Worm (Caenorhabditis elegans) whole organism, mixed stage, embryonic: ENCODE measurements around the gene ceh-37.

Experiments
- M03D4.4 ChIP-seq: sonication (generic microtip); optimal IDR thresholded peaks from 2 replicates; lab custom pipeline; 2017; ENCODE audit warnings: mild to moderate bottlenecking, missing genetic modification characterization, missing compliant biosample characterization
- bed-3 ChIP-seq: fragments of 200-800 bp; sonication (Bioruptor generic); optimal IDR thresholded peaks from 3 replicates; lab custom pipeline; 2018; ENCODE audit warnings: mild to moderate bottlenecking, missing genetic modification characterization, moderate library complexity, missing compliant biosample characterization
- blmp-1 ChIP-seq: fragments of 150-350 bp; optimal IDR thresholded peaks from 2 replicates; lab custom pipeline; 2014; ENCODE audit warnings: missing biosample characterization, missing genetic modification characterization
- ceh-43 ChIP-seq: fragments of 200-800 bp; sonication (Bioruptor generic); optimal IDR thresholded peaks from 2 replicates; lab custom pipeline; 2018; ENCODE audit warnings: mild to moderate bottlenecking, missing genetic modification characterization, moderate library complexity, missing compliant biosample characterization
- ceh-83 ChIP-seq: fragments of 200-800 bp; sonication (Bioruptor generic); optimal IDR thresholded peaks from 2 replicates; lab custom pipeline; 2018; ENCODE audit warnings: mild to moderate bottlenecking, missing genetic modification characterization, missing compliant biosample characterization
- ces-1 ChIP-seq: fragments of 150-350 bp; optimal IDR thresholded peaks from 2 replicates; lab custom pipeline; 2014; ENCODE audit warnings: missing biosample characterization, missing genetic modification reagents, missing genetic modification characterization
- cnd-1 ChIP-seq: fragments of 200-800 bp; sonication (Bioruptor generic); optimal IDR thresholded peaks from 2 replicates; lab custom pipeline; 2018; ENCODE audit warnings: mild to moderate bottlenecking, missing genetic modification characterization, missing compliant biosample characterization
- drap-1 ChIP-seq: fragments of 200-800 bp; sonication (Bioruptor generic); optimal IDR thresholded peaks from 3 replicates; lab custom pipeline; 2018; ENCODE audit warnings: mild to moderate bottlenecking, missing genetic modification characterization, missing compliant biosample characterization
- elt-1 ChIP-seq: sonication (generic microtip); optimal IDR thresholded peaks from 2 replicates; lab custom pipeline; 2017; ENCODE audit warnings: missing genetic modification characterization, mild to moderate bottlenecking, missing compliant biosample characterization, antibody characterized with exemption, moderate library complexity, borderline replicate concordance; ENCODE audit not compliant: insufficient read depth
- elt-3 ChIP-seq: fragments of 150-350 bp; optimal IDR thresholded peaks from 2 replicates; lab custom pipeline; 2014; ENCODE audit warnings: missing biosample characterization, missing genetic modification characterization
- flh-1 ChIP-seq: fragments of 200-800 bp; sonication (Bioruptor generic); optimal IDR thresholded peaks from 2 replicates; lab custom pipeline; 2018; ENCODE audit warnings: mild to moderate bottlenecking, missing genetic modification characterization, moderate library complexity, missing compliant biosample characterization
- ham-2 ChIP-seq: fragments of 200-800 bp; sonication (Bioruptor generic); optimal IDR thresholded peaks from 2 replicates; lab custom pipeline; 2018; ENCODE audit warnings: mild to moderate bottlenecking, missing genetic modification characterization, missing compliant biosample characterization
- hlh-1 ChIP-seq: fragments of 150-350 bp; optimal IDR thresholded peaks from 2 replicates; lab custom pipeline; 2014; ENCODE audit warnings: missing biosample characterization, missing genetic modification reagents, missing genetic modification characterization
- lin-13 ChIP-seq: fragments of 150-350 bp; optimal IDR thresholded peaks from 2 replicates; lab custom pipeline; 2014; ENCODE audit warnings: missing biosample characterization, missing genetic modification characterization
- lin-32 ChIP-seq: fragments of 200-800 bp; sonication (Bioruptor generic); optimal IDR thresholded peaks from 2 replicates; lab custom pipeline; 2018; ENCODE audit warnings: mild to moderate bottlenecking, missing genetic modification characterization, missing compliant biosample characterization
- lsy-2 ChIP-seq: fragments of 150-350 bp; optimal IDR thresholded peaks from 2 replicates; lab custom pipeline; 2014; ENCODE audit warnings: missing biosample characterization, missing genetic modification characterization
- mab-5 ChIP-seq: fragments of 150-350 bp; optimal IDR thresholded peaks from 2 replicates; lab custom pipeline; 2014; ENCODE audit warnings: missing biosample characterization, missing genetic modification characterization
- mep-1 ChIP-seq: fragments of 150-350 bp; optimal IDR thresholded peaks from 2 replicates; lab custom pipeline; 2017; ENCODE audit warnings: missing biosample characterization, missing genetic modification reagents, missing genetic modification characterization, inconsistent platforms
- nhr-12 ChIP-seq: fragments of 150-350 bp; optimal IDR thresholded peaks from 2 replicates; lab custom pipeline; 2014; ENCODE audit warnings: missing biosample characterization, missing genetic modification characterization
- nhr-2 ChIP-seq: fragments of 150-350 bp; optimal IDR thresholded peaks from 2 replicates; lab custom pipeline; 2014; ENCODE audit warnings: missing biosample characterization, missing genetic modification characterization
- nhr-237 ChIP-seq: fragments of 150-350 bp; optimal IDR thresholded peaks from 2 replicates; lab custom pipeline; 2014; ENCODE audit warnings: missing biosample characterization, missing genetic modification characterization
- nhr-28 ChIP-seq: fragments of 150-350 bp; optimal IDR thresholded peaks from 2 replicates; lab custom pipeline; 2014; ENCODE audit warnings: missing biosample characterization, missing genetic modification characterization
- pha-4 ChIP-seq: fragments of 150-350 bp; optimal IDR thresholded peaks from 2 replicates; lab custom pipeline; 2018; ENCODE audit warnings: missing biosample characterization, missing genetic modification reagents, missing genetic modification characterization
- snpc-4 ChIP-seq: fragments of 150-350 bp; optimal IDR thresholded peaks from 2 replicates; lab custom pipeline; 2014; ENCODE audit warnings: missing biosample characterization, missing genetic modification characterization
- sptf-1 ChIP-seq: sonication (generic microtip); optimal IDR thresholded peaks from 2 replicates; lab custom pipeline; 2017; ENCODE audit warnings: mild to moderate bottlenecking, missing genetic modification characterization, moderate library complexity, missing compliant biosample characterization
- tbx-8 ChIP-seq: fragments of 200-800 bp; sonication (Bioruptor generic); optimal IDR thresholded peaks from 2 replicates; lab custom pipeline; 2018; ENCODE audit warnings: mild to moderate bottlenecking, missing genetic modification characterization, moderate library complexity, missing compliant biosample characterization
- unc-120 ChIP-seq: sonication (generic microtip); optimal IDR thresholded peaks from 2 replicates; lab custom pipeline; 2017; ENCODE audit warnings: missing genetic modification characterization, missing compliant biosample characterization; ENCODE audit not compliant: poor library complexity, severe bottlenecking
- unc-39 ChIP-seq: fragments of 150-350 bp; optimal IDR thresholded peaks from 2 replicates; lab custom pipeline; 2014; ENCODE audit warnings: missing biosample characterization, missing genetic modification characterization
- unc-62 ChIP-seq: fragments of 150-350 bp; optimal IDR thresholded peaks from 2 replicates; lab custom pipeline; 2014; ENCODE audit warnings: missing biosample characterization, missing genetic modification reagents, missing genetic modification characterization
- zip-8 ChIP-seq: fragments of 150-350 bp; optimal IDR thresholded peaks from 2 replicates; lab custom pipeline; 2014; ENCODE audit warnings: missing biosample characterization, missing genetic modification characterization
- ztf-11 ChIP-seq: fragments of 150-350 bp; optimal IDR thresholded peaks from 2 replicates; lab custom pipeline; 2014; ENCODE audit warnings: missing biosample characterization, missing genetic modification characterization

Gene ceh-37

ce11 chrX:14182514-14182913, 25.3 kb downstream of the ceh-37 start:
- TF ChIP-seq nhr-28 (tag; lab: Kevin White, UChicago) (no peak), pha-4 (no peak), nhr-12 (tag; lab: Kevin White, UChicago) (no peak), unc-120 (tag; lab: Kevin White, UChicago) (no peak), flh-1 (GFP tag; lab: Kevin White, UChicago) (no peak)

- TF ChIP-seq zip-8 (tag; lab: Kevin White, UChicago): no peak
- TF ChIP-seq ztf-11 (tag; lab: Kevin White, UChicago): no peak
- no peak for TF ChIP-seq bed-3
- TF ChIP-seq unc-62: no peak
- TF ChIP-seq ces-1 (GFP tag; lab: Kevin White, UChicago): no peak
- no peak for TF ChIP-seq ceh-43
- TF ChIP-seq nhr-2 (tag; lab: Kevin White, UChicago): no peak
- no peak for TF ChIP-seq lin-32 (GFP tag; lab: Kevin White, UChicago)
- no peak for TF ChIP-seq cnd-1 (tag; lab: Kevin White, UChicago)
- TF ChIP-seq ceh-83 (GFP tag; lab: Kevin White, UChicago): no peak
- TF ChIP-seq pha-4: no peak
- TF ChIP-seq hlh-1: no peak
- no peak for TF ChIP-seq M03D4.4 (tag; lab: Kevin White, UChicago)
- TF ChIP-seq, all 35 proteins: peak for 0
Observed at ce11 chrX:14180151-14180550, 27.6 kb downstream of the ceh-37 start, which contains the start of gene C37E2.3. TSS of gene C37E2.3 (plus strand) at chrX:14180451.

ce11 chrX:14179488-14179887, 28.3 kb downstream of the ceh-37 start:
- TF ChIP-seq pha-4 (no peak), elt-1 (tag; lab: Kevin White, UChicago) (no peak)

- TF ChIP-seq M03D4.4 (tag; lab: Kevin White, UChicago): no peak
- no peak for TF ChIP-seq pha-4
- TF ChIP-seq nhr-2 (tag; lab: Kevin White, UChicago): no peak
- no peak for TF ChIP-seq lin-13 (tag; lab: Kevin White, UChicago)
- TF ChIP-seq nhr-12 (tag; lab: Kevin White, UChicago): no peak
- no peak for TF ChIP-seq mab-5
- no peak for TF ChIP-seq nhr-237 (tag; lab: Kevin White, UChicago)
- no peak for TF ChIP-seq snpc-4 (tag; lab: Kevin White, UChicago)
- TF ChIP-seq ces-1 (GFP tag; lab: Kevin White, UChicago): no peak
- TF ChIP-seq lin-32 (GFP tag; lab: Kevin White, UChicago): no peak
- TF ChIP-seq drap-1: no peak
Observed at ce11 chrX:14178688-14179087, 29.1 kb downstream of the ceh-37 start, which contains the start of gene C37E2.10. TSS of gene C37E2.10 (plus strand) at chrX:14178988.

- no peak for TF ChIP-seq sptf-1 (tag; lab: Kevin White, UChicago)
- TF ChIP-seq ces-1 (GFP tag; lab: Kevin White, UChicago): no peak
- TF ChIP-seq nhr-237 (tag; lab: Kevin White, UChicago): no peak
- TF ChIP-seq lsy-2 (tag; lab: Kevin White, UChicago): no peak
- TF ChIP-seq flh-1 (GFP tag; lab: Kevin White, UChicago): no peak
- no peak for TF ChIP-seq blmp-1 (tag; lab: Kevin White, UChicago)
- no peak for TF ChIP-seq nhr-12 (tag; lab: Kevin White, UChicago)
- no peak for TF ChIP-seq zip-8 (tag; lab: Kevin White, UChicago)
- TF ChIP-seq ztf-11 (tag; lab: Kevin White, UChicago): no peak
- TF ChIP-seq elt-3: no peak
- TF ChIP-seq nhr-28 (tag; lab: Kevin White, UChicago): no peak
- no peak for TF ChIP-seq unc-39 (tag; lab: Kevin White, UChicago)
- no peak for TF ChIP-seq pha-4
- no peak for TF ChIP-seq tbx-8
- TF ChIP-seq mep-1: no peak
- no peak for TF ChIP-seq bed-3
- TF ChIP-seq ham-2: no peak
- TF ChIP-seq nhr-2 (tag; lab: Kevin White, UChicago): no peak
- no peak for TF ChIP-seq ceh-43
- TF ChIP-seq lin-32 (GFP tag; lab: Kevin White, UChicago): no peak
Observed at ce11 chrX:14175740-14176139, 32.1 kb downstream of the ceh-37 start, which contains the start of gene C37E2.2. TSS of gene C37E2.2 (plus strand) at chrX:14176040.
